Worm (Caenorhabditis elegans) whole organism, late embryonic: ENCODE measurements around the gene mdt-30.

Experiments used
- C08G9.2 ChIP-seq: sonication (generic microtip); optimal IDR thresholded peaks from 2 replicates; lab custom pipeline; 2016; ENCODE audit warnings: mild to moderate bottlenecking, missing genetic modification characterization, moderate library complexity, missing compliant biosample characterization
- C38D4.7 ChIP-seq: fragments of 200-800 bp; sonication (Bioruptor generic); optimal IDR thresholded peaks from 2 replicates; lab custom pipeline; 2018; ENCODE audit warnings: mild to moderate bottlenecking, missing genetic modification characterization, moderate library complexity, missing compliant biosample characterization
- F13H6.1 ChIP-seq: sonication (generic microtip); optimal IDR thresholded peaks from 2 replicates; lab custom pipeline; 2016; ENCODE audit warnings: missing genetic modification characterization, missing compliant biosample characterization
- K02D7.2 ChIP-seq: sonication (generic microtip); optimal IDR thresholded peaks from 2 replicates; lab custom pipeline; 2017; ENCODE audit warnings: mild to moderate bottlenecking, missing genetic modification characterization, missing compliant biosample characterization
- K09A11.1 ChIP-seq: sonication (generic microtip); optimal IDR thresholded peaks from 2 replicates; lab custom pipeline; 2017; ENCODE audit warnings: antibody characterized with exemption, mild to moderate bottlenecking, missing genetic modification characterization, missing compliant biosample characterization; ENCODE audit not compliant: insufficient read depth
- T23F11.4 ChIP-seq: fragments of 200-800 bp; sonication (Bioruptor generic); optimal IDR thresholded peaks from 2 replicates; lab custom pipeline; 2018; ENCODE audit warnings: mild to moderate bottlenecking, missing genetic modification characterization, missing compliant biosample characterization
- Y22D7AL.16 ChIP-seq: sonication (generic microtip); optimal IDR thresholded peaks from 2 replicates; lab custom pipeline; 2016; ENCODE audit warnings: missing genetic modification characterization, missing compliant biosample characterization
- ama-1 ChIP-seq: fragments of 150-350 bp; optimal IDR thresholded peaks from 2 replicates; lab custom pipeline; 2014
- ceh-18 ChIP-seq: sonication (generic microtip); optimal IDR thresholded peaks from 2 replicates; lab custom pipeline; 2016; ENCODE audit warnings: missing genetic modification characterization, missing compliant biosample characterization
- ceh-19 ChIP-seq: fragments of 200-800 bp; sonication (Bioruptor generic); optimal IDR thresholded peaks from 2 replicates; lab custom pipeline; 2018; ENCODE audit warnings: mild to moderate bottlenecking, missing genetic modification characterization, missing compliant biosample characterization
- ceh-2 ChIP-seq: sonication (generic microtip); optimal IDR thresholded peaks from 2 replicates; lab custom pipeline; 2016; ENCODE audit warnings: missing genotype, missing genetic modification characterization, missing compliant biosample characterization
- ceh-22 ChIP-seq: sonication (generic microtip); optimal IDR thresholded peaks from 2 replicates; lab custom pipeline; 2017; ENCODE audit warnings: missing biosample characterization, missing genetic modification characterization
- ceh-24 ChIP-seq: sonication (generic microtip); optimal IDR thresholded peaks from 2 replicates; lab custom pipeline; 2016; ENCODE audit warnings: mild to moderate bottlenecking, missing genetic modification characterization, missing compliant biosample characterization
- ceh-31 ChIP-seq: sonication (generic microtip); optimal IDR thresholded peaks from 2 replicates; lab custom pipeline; 2016; ENCODE audit warnings: missing genetic modification characterization, missing compliant biosample characterization
- ceh-45 ChIP-seq: fragments of 200-800 bp; sonication (Bioruptor generic); IDR thresholded peaks from 2 replicates; pipeline ENCODE4 v1.3.6; 2022; ENCODE audit warnings: missing genetic modification reagents, missing genetic modification characterization, missing compliant biosample characterization
- ceh-48 ChIP-seq: sonication (generic microtip); optimal IDR thresholded peaks from 2 replicates; lab custom pipeline; 2016; ENCODE audit warnings: missing genetic modification characterization, inconsistent platforms, missing compliant biosample characterization
- ceh-6 ChIP-seq: fragments of 200-800 bp; sonication (Bioruptor generic); optimal IDR thresholded peaks from 2 replicates; lab custom pipeline; 2018; ENCODE audit warnings: mild to moderate bottlenecking, missing genetic modification characterization, missing compliant biosample characterization
- ceh-9 ChIP-seq: sonication (generic microtip); optimal IDR thresholded peaks from 2 replicates; lab custom pipeline; 2016; ENCODE audit warnings: mild to moderate bottlenecking, missing genetic modification characterization, inconsistent platforms, missing compliant biosample characterization
- dmd-4 ChIP-seq: sonication (generic microtip); optimal IDR thresholded peaks from 2 replicates; lab custom pipeline; 2016; ENCODE audit warnings: borderline replicate concordance, missing genetic modification characterization, missing compliant biosample characterization
- elt-4 ChIP-seq: sonication (generic microtip); optimal IDR thresholded peaks from 2 replicates; lab custom pipeline; 2016; ENCODE audit warnings: missing genetic modification characterization, missing compliant biosample characterization
- eyg-1 ChIP-seq: sonication (generic microtip); optimal IDR thresholded peaks from 2 replicates; lab custom pipeline; 2016; ENCODE audit warnings: missing genotype, missing genetic modification characterization, missing compliant biosample characterization
- hlh-13 ChIP-seq: fragments of 200-800 bp; sonication (Bioruptor generic); optimal IDR thresholded peaks from 2 replicates; lab custom pipeline; 2018; ENCODE audit warnings: mild to moderate bottlenecking, missing genetic modification characterization, missing compliant biosample characterization
- hlh-6 ChIP-seq: sonication (generic microtip); optimal IDR thresholded peaks from 2 replicates; lab custom pipeline; 2016; ENCODE audit warnings: missing genotype, missing genetic modification characterization, missing compliant biosample characterization
- hlh-8 ChIP-seq: sonication (generic microtip); optimal IDR thresholded peaks from 2 replicates; lab custom pipeline; 2016; ENCODE audit warnings: missing genotype, missing genetic modification characterization, missing compliant biosample characterization
- madf-2 ChIP-seq: sonication (generic microtip); optimal IDR thresholded peaks from 2 replicates; lab custom pipeline; 2017; ENCODE audit warnings: missing genetic modification characterization, missing compliant biosample characterization
- mec-3 ChIP-seq: sonication (generic microtip); optimal IDR thresholded peaks from 2 replicates; lab custom pipeline; 2016; ENCODE audit warnings: borderline replicate concordance, missing genetic modification characterization, missing compliant biosample characterization
- nfya-1 ChIP-seq: sonication (generic microtip); optimal IDR thresholded peaks from 2 replicates; lab custom pipeline; 2017; ENCODE audit warnings: missing genetic modification characterization, mild to moderate bottlenecking, missing compliant biosample characterization, antibody characterized with exemption, moderate library complexity
- nhr-11 ChIP-seq: fragments of 150-350 bp; optimal IDR thresholded peaks from 2 replicates; lab custom pipeline; 2014; ENCODE audit warnings: missing biosample characterization, missing genetic modification characterization
- npax-4 ChIP-seq: sonication (generic microtip); optimal IDR thresholded peaks from 2 replicates; lab custom pipeline; 2016; ENCODE audit warnings: missing genetic modification characterization, missing compliant biosample characterization
- pat-9 ChIP-seq: fragments of 200-800 bp; sonication (Bioruptor generic); optimal IDR thresholded peaks from 2 replicates; lab custom pipeline; 2018; ENCODE audit warnings: mild to moderate bottlenecking, missing genetic modification characterization, moderate library complexity, missing compliant biosample characterization
- pha-2 ChIP-seq: sonication (generic microtip); optimal IDR thresholded peaks from 2 replicates; lab custom pipeline; 2017; ENCODE audit warnings: mild to moderate bottlenecking, missing genetic modification characterization, missing compliant biosample characterization
- pros-1 ChIP-seq: fragments of 150-350 bp; optimal IDR thresholded peaks from 2 replicates; lab custom pipeline; 2014; ENCODE audit warnings: missing biosample characterization, missing genetic modification reagents, missing genetic modification characterization
- rnt-1 ChIP-seq: sonication (generic microtip); optimal IDR thresholded peaks from 2 replicates; lab custom pipeline; 2016; ENCODE audit warnings: missing genetic modification characterization, missing compliant biosample characterization
- sdc-2 ChIP-seq: sonication (generic microtip); optimal IDR thresholded peaks from 2 replicates; lab custom pipeline; 2016; ENCODE audit warnings: missing genotype, missing genetic modification characterization, missing compliant biosample characterization
- sox-4 ChIP-seq: sonication (generic microtip); optimal IDR thresholded peaks from 2 replicates; lab custom pipeline; 2017; ENCODE audit warnings: mild to moderate bottlenecking, missing genetic modification characterization, inconsistent platforms, missing compliant biosample characterization
- syd-9 ChIP-seq: sonication (generic microtip); optimal IDR thresholded peaks from 2 replicates; lab custom pipeline; 2016; ENCODE audit warnings: mild to moderate bottlenecking, missing genetic modification characterization, moderate library complexity, missing compliant biosample characterization
- tbx-2 ChIP-seq: sonication (generic microtip); optimal IDR thresholded peaks from 2 replicates; lab custom pipeline; 2016; ENCODE audit warnings: missing genetic modification characterization, missing compliant biosample characterization
- ttx-3 ChIP-seq: sonication (generic microtip); optimal IDR thresholded peaks from 2 replicates; lab custom pipeline; 2016; ENCODE audit warnings: missing genetic modification reagents, missing genetic modification characterization, missing compliant biosample characterization
- unc-55 ChIP-seq: sonication (generic microtip); optimal IDR thresholded peaks from 2 replicates; lab custom pipeline; 2017; ENCODE audit warnings: missing biosample characterization, missing genetic modification reagents, missing genetic modification characterization
- ztf-16 ChIP-seq: sonication (generic microtip); optimal IDR thresholded peaks from 2 replicates; lab custom pipeline; 2017; ENCODE audit warnings: missing genetic modification characterization, missing compliant biosample characterization

mdt-30 gene

ce11 chrIII:8027942-8028341 lies at the start of gene mdt-30:
mdt-30 (minus strand) TSS chrIII:8028042.
- no peak for TF ChIP-seq F13H6.1 (tag; lab: Kevin White, UChicago)
- no peak for TF ChIP-seq rnt-1 (tag; lab: Kevin White, UChicago)
- no peak for TF ChIP-seq unc-55 (GFP tag; lab: Kevin White, UChicago)
- TF ChIP-seq ceh-9 (tag; lab: Kevin White, UChicago) = no peak
- TF ChIP-seq dmd-4 (tag; lab: Kevin White, UChicago) = no peak
- TF ChIP-seq hlh-6 (tag; lab: Kevin White, UChicago) = no peak
- no peak for TF ChIP-seq npax-4 (tag; lab: Kevin White, UChicago)
- no peak for TF ChIP-seq Y22D7AL.16 (tag; lab: Kevin White, UChicago)
- TF ChIP-seq C38D4.7 (GFP tag; lab: Kevin White, UChicago) = no peak
- no peak for TF ChIP-seq ttx-3 (tag; lab: Kevin White, UChicago)
- no peak for TF ChIP-seq mec-3
- TF ChIP-seq ceh-48 = no peak
- no peak for TF ChIP-seq ceh-18 (tag; lab: Kevin White, UChicago)
- no peak for TF ChIP-seq ama-1
- TF ChIP-seq T23F11.4 (GFP tag; lab: Kevin White, UChicago) = no peak
- no peak for TF ChIP-seq pat-9
- TF ChIP-seq ceh-22 = no peak

DNA sequence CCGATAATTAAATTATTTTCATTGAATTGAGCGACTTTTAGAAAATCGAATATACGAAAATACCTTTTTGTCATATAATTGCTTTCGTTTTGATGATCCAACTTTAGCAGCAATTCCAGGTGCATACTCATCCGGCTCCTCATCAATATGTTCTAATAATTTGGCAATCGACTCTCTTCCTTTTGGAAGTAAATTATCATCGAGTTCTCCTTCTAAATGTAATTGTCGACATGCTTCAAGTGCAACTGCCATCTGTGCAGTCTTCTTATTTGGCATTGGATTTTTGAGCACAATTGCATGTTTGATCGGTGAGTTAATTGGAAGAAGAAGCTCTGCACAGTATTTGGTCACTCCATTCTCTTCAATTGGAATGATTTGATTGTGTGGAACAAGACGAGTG lies 49.3 kb upstream of the mdt-30 start:
- TF ChIP-seq syd-9 = no peak
- no peak for TF ChIP-seq pros-1 (tag; lab: Kevin White, UChicago)
- TF ChIP-seq ceh-18 (tag; lab: Kevin White, UChicago) = no peak
- TF ChIP-seq eyg-1 = no peak
- no peak for TF ChIP-seq nfya-1 (tag; lab: Kevin White, UChicago)
- TF ChIP-seq elt-4 (tag; lab: Kevin White, UChicago) = no peak
- TF ChIP-seq npax-4 (tag; lab: Kevin White, UChicago) = no peak
- no peak for TF ChIP-seq ceh-45 (GFP tag; lab: Robert Waterston, UW)
- no peak for TF ChIP-seq K02D7.2 (tag; lab: Kevin White, UChicago)
- no peak for TF ChIP-seq sdc-2 (tag; lab: Kevin White, UChicago)
- no peak for TF ChIP-seq ztf-16 (tag; lab: Kevin White, UChicago)
- no peak for TF ChIP-seq madf-2 (tag; lab: Kevin White, UChicago)
- TF ChIP-seq ceh-19 (GFP tag; lab: Kevin White, UChicago) = no peak
- no peak for TF ChIP-seq nhr-11 (tag; lab: Kevin White, UChicago)
- TF ChIP-seq Y22D7AL.16 (tag; lab: Kevin White, UChicago) = no peak

DNA sequence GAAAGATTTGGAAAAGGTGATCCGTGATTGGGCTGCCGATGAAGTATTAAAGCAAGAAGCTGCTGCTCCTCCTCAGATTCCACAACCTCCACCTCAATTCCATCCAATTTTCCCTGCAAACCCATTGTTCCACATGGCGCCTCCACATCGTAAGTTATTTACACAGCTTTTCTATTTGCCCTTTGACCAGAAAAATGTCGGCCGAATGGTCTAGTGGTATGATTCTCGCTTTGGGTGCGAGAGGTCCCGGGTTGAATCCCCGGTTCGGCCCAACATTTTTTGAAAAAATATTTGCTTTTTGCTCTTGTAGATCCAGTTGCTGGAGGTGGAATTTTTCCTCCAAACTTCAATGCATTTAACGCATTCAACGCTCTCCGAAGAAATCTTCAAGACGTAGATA lies 41.4 kb upstream of the mdt-30 start:
- TF ChIP-seq F13H6.1 (tag; lab: Kevin White, UChicago) = no peak
- peak; percentile 32 for TF ChIP-seq ceh-6 (GFP tag; lab: Kevin White, UChicago)
- no peak for TF ChIP-seq tbx-2 (tag; lab: Kevin White, UChicago)
- no peak for TF ChIP-seq ceh-24 (tag; lab: Kevin White, UChicago)
- TF ChIP-seq C08G9.2 = no peak
- no peak for TF ChIP-seq hlh-8 (tag; lab: Kevin White, UChicago)
- TF ChIP-seq npax-4 (tag; lab: Kevin White, UChicago) = no peak
- TF ChIP-seq pros-1 (tag; lab: Kevin White, UChicago) = peak; percentile 72
- TF ChIP-seq K09A11.1 (tag; lab: Kevin White, UChicago) = no peak

- TF ChIP-seq ceh-45 (GFP tag; lab: Robert Waterston, UW) = no peak
- TF ChIP-seq hlh-13 (GFP tag; lab: Kevin White, UChicago) = no peak
- no peak for TF ChIP-seq ceh-2 (tag; lab: Kevin White, UChicago)
- no peak for TF ChIP-seq sox-4
- TF ChIP-seq K02D7.2 (tag; lab: Kevin White, UChicago) = no peak
- no peak for TF ChIP-seq tbx-2 (tag; lab: Kevin White, UChicago)
- no peak for TF ChIP-seq ztf-16 (tag; lab: Kevin White, UChicago)
- TF ChIP-seq pha-2 (tag; lab: Kevin White, UChicago) = no peak
- no peak for TF ChIP-seq rnt-1 (tag; lab: Kevin White, UChicago)
- TF ChIP-seq ceh-31 (tag; lab: Kevin White, UChicago) = no peak
Observed at ce11 chrIII:8067798-8068197, 40.0 kb upstream of the mdt-30 start.
